Fruit fly (Drosophila melanogaster): ENCODE data around the gene CG32152.

Gene CG32152

dm6 chr3L:16157251-16158190, 13.7 kb upstream of the CG32152 start (continued):
- TF ChIP-seq CG12219 (GFP tag; optimal IDR thresholded peaks at IDR 0.05) (peak; percentile 7), CG9437 (GFP tag; optimal IDR thresholded peaks at IDR 0.05) (peak; percentile 45), CG1529 (GFP tag; optimal IDR thresholded peaks at IDR 0.05) (peak; percentile 56), CG10431 (GFP tag; optimal IDR thresholded peaks at IDR 0.05) (no peak), CG13123 (GFP tag; optimal IDR thresholded peaks at IDR 0.05) (peak; percentile 32), CG8765 (GFP tag; IDR thresholded peaks at IDR 0.05) (no peak), z (GFP tag; IDR thresholded peaks at IDR 0.05) (no peak), schlank (tag; optimal IDR thresholded peaks at IDR 0.05) (no peak), pita (GFP tag; optimal IDR thresholded peaks at IDR 0.05) (no peak), CG3065 (GFP tag; optimal IDR thresholded peaks at IDR 0.05) (peak; percentile 16), Xrp1 (GFP tag; IDR thresholded peaks at IDR 0.05) (peak; percentile 38; the same call in 1 of the 2 replicates), Hr51 (GFP tag; optimal IDR thresholded peaks at IDR 0.05) (peak; percentile 35 to 68), seq (GFP tag; IDR thresholded peaks at IDR 0.05) (0 out of 2 replicates have a peak, but pooled peaks have one; percentile 31), pho (GFP tag; optimal IDR thresholded peaks at IDR 0.05) (peak; percentile 39), CG15269 (tag; optimal IDR thresholded peaks at IDR 0.05) (peak; percentile 61), CG31388 (GFP tag; optimal IDR thresholded peaks at IDR 0.05) (no peak), grn (GFP tag; optimal IDR thresholded peaks at IDR 0.05) (no peak), CG15601 (tag; optimal IDR thresholded peaks at IDR 0.05) (peak; percentile 4), CG14860 (GFP tag; IDR thresholded peaks at IDR 0.05; ENCODE audit: partially characterized antibody) (0 out of 3 replicates have a peak, but pooled peaks have one; percentile 34), Dek (tag; optimal IDR thresholded peaks at IDR 0.05) (peak; percentile 44), CG5245 (GFP tag; optimal IDR thresholded peaks at IDR 0.05) (peak; percentile 53), CG8944 (GFP tag; optimal IDR thresholded peaks at IDR 0.05) (peak; percentile 21), CG17359 (tag; optimal IDR thresholded peaks at IDR 0.05) (peak; percentile 60), CG10267 (tag; optimal IDR thresholded peaks at IDR 0.05) (peak; percentile 43), Med (GFP tag) (peak; percentile 82), Hsf (GFP tag; optimal IDR thresholded peaks at IDR 0.05) (peak; percentile 49), CG10462 (GFP tag; optimal IDR thresholded peaks at IDR 0.05) (no peak), mirr (GFP tag; optimal IDR thresholded peaks at IDR 0.05) (no peak), Hr3 (GFP tag; optimal IDR thresholded peaks at IDR 0.05) (peak; percentile 46), tin (GFP tag; optimal IDR thresholded peaks at IDR 0.05) (peak; percentile 20), CG4820 (GFP tag; optimal IDR thresholded peaks at IDR 0.05) (peak; percentile 59), CG8290 (GFP tag; optimal IDR thresholded peaks at IDR 0.05) (peak; percentile 10), CG8290 (tag; optimal IDR thresholded peaks at IDR 0.05) (no peak), Mad (GFP tag; optimal IDR thresholded peaks at IDR 0.05) (peak; percentile 15), CG12236 (GFP tag; optimal IDR thresholded peaks at IDR 0.05) (peak; percentile 3), Oaz (GFP tag; IDR thresholded peaks at IDR 0.05) (no peak), wek (GFP tag; optimal IDR thresholded peaks at IDR 0.05) (no peak), CG9727 (GFP tag; optimal IDR thresholded peaks at IDR 0.05) (peak; percentile 51), Abd-B (GFP tag; optimal IDR thresholded peaks at IDR 0.05) (peak; percentile 65), E2f2 (GFP tag; IDR thresholded peaks at IDR 0.05) (0 out of 2 replicates have a peak, but pooled peaks have one; percentile 19), CG6683 (GFP tag; optimal IDR thresholded peaks at IDR 0.05) (peak; percentile 10), scrt (GFP tag; optimal IDR thresholded peaks at IDR 0.05) (peak; percentile 35), Side (GFP tag; optimal IDR thresholded peaks at IDR 0.05) (peak; percentile 27), repo (GFP tag; optimal IDR thresholded peaks at IDR 0.05) (no peak), crol (GFP tag; IDR thresholded peaks at IDR 0.05) (no peak), CG14965 (GFP tag; optimal IDR thresholded peaks at IDR 0.05; ENCODE audit: borderline replicate concordance) (no peak), bcd (GFP tag; optimal IDR thresholded peaks at IDR 0.05) (peak; percentile 38), CG13624 (GFP tag; optimal IDR thresholded peaks at IDR 0.05) (peak; percentile 56), lilli (GFP tag; optimal IDR thresholded peaks at IDR 0.05) (peak; percentile 64)
